Fruit fly (Drosophila melanogaster) whole organism, embryonic: ENCODE results near the gene CG44362.

Experiments used
- B-H2 ChIP-seq: fragments of 200-800 bp; sonication (Bioruptor generic); optimal IDR thresholded peaks from 2 replicates; lab custom pipeline; 2018; ENCODE audit warnings: missing biosample characterization, mild to moderate bottlenecking, missing genetic modification characterization
- Bteb2 ChIP-seq: fragments of 200-800 bp; sonication (Bioruptor generic); optimal IDR thresholded peaks from 2 replicates; lab custom pipeline; 2016; ENCODE audit warnings: missing biosample characterization, missing genetic modification characterization
- CG1603 ChIP-seq: fragments of 200-800 bp; sonication (Bioruptor generic); optimal IDR thresholded peaks from 2 replicates; lab custom pipeline; 2019; ENCODE audit warnings: missing biosample characterization, mild to moderate bottlenecking, missing genetic modification characterization, moderate library complexity
- CG1647 ChIP-seq: fragments of 200-800 bp; sonication (Bioruptor generic); optimal IDR thresholded peaks from 3 replicates; lab custom pipeline; 2016; ENCODE audit warnings: missing biosample characterization, missing genetic modification characterization
- CG1832 ChIP-seq: fragments of 200-800 bp; sonication (Bioruptor generic); optimal IDR thresholded peaks from 2 replicates; lab custom pipeline; 2017; ENCODE audit warnings: missing biosample characterization, mild to moderate bottlenecking, missing genetic modification characterization, inconsistent platforms
- CG2116 ChIP-seq: fragments of 200-800 bp; sonication (Bioruptor generic); optimal IDR thresholded peaks from 3 replicates; lab custom pipeline; 2018; ENCODE audit warnings: missing biosample characterization, mild to moderate bottlenecking, missing genetic modification characterization
- CG3163 ChIP-seq: fragments of 200-800 bp; sonication (Bioruptor generic); optimal IDR thresholded peaks from 3 replicates; lab custom pipeline; 2016; ENCODE audit warnings: missing biosample characterization, missing genetic modification characterization
- CG3838 ChIP-seq: fragments of 200-800 bp; sonication (Bioruptor generic); optimal IDR thresholded peaks from 3 replicates; lab custom pipeline; 2016; ENCODE audit warnings: missing biosample characterization, missing genetic modification characterization
- CG4282 ChIP-seq: fragments of 200-800 bp; sonication (Bioruptor generic); optimal IDR thresholded peaks from 2 replicates; lab custom pipeline; 2016; ENCODE audit warnings: missing biosample characterization, missing genetic modification characterization
- CG6813 ChIP-seq: fragments of 200-800 bp; sonication (Bioruptor generic); optimal IDR thresholded peaks from 2 replicates; lab custom pipeline; 2017; ENCODE audit warnings: missing biosample characterization, missing genetic modification characterization, mild to moderate bottlenecking, moderate library complexity, missing genetic modification reagents
- CoRest ChIP-seq: fragments of 200-800 bp; sonication (Bioruptor generic); optimal IDR thresholded peaks from 3 replicates; lab custom pipeline; 2018; ENCODE audit warnings: missing biosample characterization, mild to moderate bottlenecking, missing genetic modification characterization, moderate library complexity
- Dad ChIP-seq: fragments of 200-800 bp; sonication (Bioruptor generic); optimal IDR thresholded peaks from 3 replicates; lab custom pipeline; 2016; ENCODE audit warnings: missing biosample characterization, missing genetic modification characterization
- Dp ChIP-seq: fragments of 200-800 bp; sonication (Bioruptor generic); optimal IDR thresholded peaks from 2 replicates; lab custom pipeline; 2018; ENCODE audit warnings: missing biosample characterization, mild to moderate bottlenecking, missing genetic modification characterization, moderate library complexity
- ERR ChIP-seq: fragments of 200-800 bp; sonication (Bioruptor generic); optimal IDR thresholded peaks from 2 replicates; lab custom pipeline; 2016; ENCODE audit warnings: missing biosample characterization, missing genetic modification characterization
- Eip74EF ChIP-seq, 2 experiments: fragments of 200-800 bp in 1 of 2; fragments of >200 bp in 1 of 2; sonication (Bioruptor generic) in 1 of 2; optimal IDR thresholded peaks; 2 replicates each; lab custom pipeline; 2017 to 2019; ENCODE audit warnings: missing biosample characterization in 2 of 2, missing genetic modification characterization in 2 of 2, mild to moderate bottlenecking in 1 of 2, moderate library complexity in 1 of 2
- Ets65A ChIP-seq: fragments of 200-800 bp; sonication (Bioruptor generic); peaks from one replicate; lab custom pipeline; 2016; ENCODE audit warnings: missing biosample characterization, missing genetic modification characterization
- Gug ChIP-seq: fragments of 200-800 bp; sonication (Bioruptor generic); IDR thresholded peaks from 4 replicates; pipeline ENCODE4 v1.3.6; 2022; ENCODE audit warnings: missing biosample characterization, missing genetic modification characterization
- H15 ChIP-seq: fragments of 200-800 bp; sonication (Bioruptor generic); IDR thresholded peaks from 3 replicates; pipeline ENCODE4 v1.3.6; 2022; ENCODE audit warnings: missing biosample characterization, missing genetic modification characterization
- H2.0 ChIP-seq: fragments of 200-800 bp; sonication (Bioruptor generic); IDR thresholded peaks from 2 replicates; pipeline ENCODE4 v1.3.6; 2022; ENCODE audit warnings: missing biosample characterization, missing genetic modification characterization
- HLH3B ChIP-seq: fragments of 200-800 bp; sonication (Bioruptor generic); IDR thresholded peaks from 2 replicates; pipeline ENCODE4 v1.3.6; 2022; ENCODE audit warnings: missing biosample characterization, missing genetic modification characterization
- Hr3 ChIP-seq: fragments of 200-800 bp; sonication (Bioruptor generic); optimal IDR thresholded peaks from 3 replicates; lab custom pipeline; 2016; ENCODE audit warnings: missing biosample characterization, missing genetic modification characterization
- MBD-R2 ChIP-seq: fragments of 200-800 bp; sonication (Bioruptor generic); IDR thresholded peaks from 2 replicates; pipeline ENCODE4 v1.3.6; 2022; ENCODE audit warnings: missing biosample characterization, missing genetic modification characterization
- NC2α ChIP-seq: fragments of 200-800 bp; sonication (Bioruptor generic); optimal IDR thresholded peaks from 2 replicates; lab custom pipeline; 2016; ENCODE audit warnings: missing biosample characterization, missing genetic modification characterization
- NK7.1 ChIP-seq: fragments of 200-800 bp; sonication (Bioruptor generic); optimal IDR thresholded peaks from 3 replicates; lab custom pipeline; 2016; ENCODE audit warnings: missing biosample characterization, missing genetic modification characterization
- Oli ChIP-seq: fragments of 200-800 bp; sonication (Bioruptor generic); optimal IDR thresholded peaks from 2 replicates; lab custom pipeline; 2018; ENCODE audit warnings: missing biosample characterization, mild to moderate bottlenecking, missing genetic modification characterization, moderate library complexity
- Scr ChIP-seq: fragments of 200-800 bp; sonication (Bioruptor generic); IDR thresholded peaks from 2 replicates; pipeline ENCODE4 v1.3.6; 2022; ENCODE audit warnings: missing biosample characterization, missing genetic modification characterization; ENCODE audit not compliant: partially characterized antibody
- Side ChIP-seq: fragments of 200-800 bp; sonication (Bioruptor generic); optimal IDR thresholded peaks from 2 replicates; lab custom pipeline; 2016; ENCODE audit warnings: missing biosample characterization, missing genetic modification characterization
- Sox102F ChIP-seq: fragments of 200-800 bp; sonication (Bioruptor generic); optimal IDR thresholded peaks from 2 replicates; lab custom pipeline; 2018; ENCODE audit warnings: missing biosample characterization, mild to moderate bottlenecking, missing genetic modification characterization, moderate library complexity
- Tbp ChIP-seq: fragments of >200 bp; optimal IDR thresholded peaks from 2 replicates; lab custom pipeline; 2018; ENCODE audit warnings: missing biosample characterization, missing genetic modification characterization
- Xrp1 ChIP-seq: fragments of 200-800 bp; sonication (Bioruptor generic); IDR thresholded peaks from 2 replicates; pipeline ENCODE4 v1.3.6; 2022; ENCODE audit warnings: missing biosample characterization, missing genetic modification characterization
- ash1 ChIP-seq: fragments of 200-800 bp; sonication (Bioruptor generic); optimal IDR thresholded peaks from 2 replicates; lab custom pipeline; 2018; ENCODE audit warnings: missing biosample characterization, mild to moderate bottlenecking, missing genetic modification characterization
- bigmax ChIP-seq: fragments of 200-800 bp; sonication (Bioruptor generic); optimal IDR thresholded peaks from 2 replicates; lab custom pipeline; 2018; ENCODE audit warnings: missing biosample characterization, mild to moderate bottlenecking, missing genetic modification characterization
- btn ChIP-seq: fragments of 200-800 bp; sonication (Bioruptor generic); optimal IDR thresholded peaks from 2 replicates; lab custom pipeline; 2016; ENCODE audit warnings: missing biosample characterization, missing genetic modification characterization
- cg ChIP-seq: fragments of 200-800 bp; sonication (Bioruptor generic); optimal IDR thresholded peaks from 3 replicates; lab custom pipeline; 2019; ENCODE audit warnings: missing biosample characterization, mild to moderate bottlenecking, missing genetic modification characterization, moderate library complexity
- cwo ChIP-seq: fragments of 200-800 bp; sonication (Bioruptor generic); optimal IDR thresholded peaks from 3 replicates; lab custom pipeline; 2017; ENCODE audit warnings: missing biosample characterization, missing genetic modification characterization, mild to moderate bottlenecking, moderate library complexity, missing genetic modification reagents
- disco-r ChIP-seq: fragments of 200-800 bp; sonication (Bioruptor generic); optimal IDR thresholded peaks from 2 replicates; lab custom pipeline; 2016; ENCODE audit warnings: missing biosample characterization, missing genetic modification characterization
- esg ChIP-seq: fragments of 200-800 bp; sonication (Bioruptor generic); conservative IDR thresholded peaks from 2 replicates; pipeline ENCODE4 v1.3.6; 2022; ENCODE audit warnings: missing biosample characterization, missing genetic modification characterization
- exex ChIP-seq: fragments of 200-800 bp; sonication (Bioruptor generic); optimal IDR thresholded peaks from 4 replicates; lab custom pipeline; 2018; ENCODE audit warnings: missing biosample characterization, mild to moderate bottlenecking, missing genetic modification characterization, moderate library complexity
- kay ChIP-seq: fragments of 200-800 bp; sonication (Bioruptor generic); optimal IDR thresholded peaks from 2 replicates; lab custom pipeline; 2016; ENCODE audit warnings: missing biosample characterization, missing genetic modification characterization
- ken ChIP-seq: fragments of 200-800 bp; sonication (Bioruptor generic); IDR thresholded peaks from 3 replicates; pipeline ENCODE4 v1.3.6; 2022; ENCODE audit warnings: missing biosample characterization, missing genetic modification characterization
- lilli ChIP-seq: fragments of 200-800 bp; sonication (Bioruptor generic); optimal IDR thresholded peaks from 3 replicates; lab custom pipeline; 2016; ENCODE audit warnings: missing biosample characterization, missing genetic modification characterization
- p53 ChIP-seq: fragments of 200-800 bp; sonication (Bioruptor generic); optimal IDR thresholded peaks from 2 replicates; lab custom pipeline; 2016; ENCODE audit warnings: missing biosample characterization, missing genetic modification characterization
- run ChIP-seq: fragments of 200-800 bp; sonication (Bioruptor generic); optimal IDR thresholded peaks from 3 replicates; lab custom pipeline; 2018; ENCODE audit warnings: missing biosample characterization, mild to moderate bottlenecking, missing genetic modification characterization
- salm ChIP-seq: fragments of 200-800 bp; sonication (Bioruptor generic); optimal IDR thresholded peaks from 2 replicates; lab custom pipeline; 2018; ENCODE audit warnings: missing biosample characterization, mild to moderate bottlenecking, missing genetic modification characterization
- sisA ChIP-seq: fragments of 200-800 bp; sonication (Bioruptor generic); IDR thresholded peaks from 2 replicates; pipeline ENCODE4 v1.3.6; 2022; ENCODE audit warnings: missing biosample characterization, missing genetic modification characterization
- slbo ChIP-seq: fragments of 200-800 bp; sonication (Bioruptor generic); IDR thresholded peaks from 2 replicates; pipeline ENCODE4 v1.3.6; 2022; ENCODE audit warnings: missing biosample characterization, missing genetic modification characterization
- stc ChIP-seq: fragments of 200-800 bp; sonication (Bioruptor generic); IDR thresholded peaks from 2 replicates; pipeline ENCODE4 v1.3.6; 2022; ENCODE audit warnings: missing biosample characterization, missing genetic modification characterization
- tap ChIP-seq: fragments of 200-800 bp; optimal IDR thresholded peaks from 3 replicates; lab custom pipeline; 2019; ENCODE audit warnings: missing biosample characterization, mild to moderate bottlenecking, missing genetic modification characterization, moderate library complexity
- tna ChIP-seq: fragments of 200-800 bp; sonication (Bioruptor generic); IDR thresholded peaks from 2 replicates; pipeline ENCODE4 v1.3.6; 2022; ENCODE audit warnings: missing biosample characterization, missing genetic modification characterization; ENCODE audit not compliant: partially characterized antibody
- unpg ChIP-seq: fragments of 200-800 bp; sonication (Bioruptor generic); optimal IDR thresholded peaks from 3 replicates; lab custom pipeline; 2018; ENCODE audit warnings: missing biosample characterization, mild to moderate bottlenecking, missing genetic modification characterization, moderate library complexity
- zfh1 ChIP-seq: fragments of 200-800 bp; sonication (Bioruptor generic); IDR thresholded peaks from 3 replicates; pipeline ENCODE4 v1.3.6; 2022; ENCODE audit warnings: missing biosample characterization, missing genetic modification characterization

CG44362 gene

DNA sequence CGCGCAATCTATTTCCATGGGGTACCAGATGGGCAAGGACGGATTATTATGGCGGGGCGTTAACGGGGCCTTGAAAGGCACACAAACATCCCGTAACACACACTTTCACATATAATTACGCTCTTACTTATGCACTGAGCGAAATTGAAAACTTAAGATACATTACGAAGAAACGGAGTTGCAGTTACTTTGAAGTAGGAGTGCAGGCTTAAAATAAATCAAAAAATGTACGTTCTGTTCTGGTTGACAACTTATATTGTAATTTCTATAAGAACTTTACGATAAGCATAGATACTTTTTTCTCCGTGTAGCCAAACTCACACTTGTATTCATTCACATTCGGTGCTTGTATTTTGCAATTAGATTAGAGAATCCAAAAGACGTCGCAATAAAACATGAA, 44.3 kb upstream of the CG44362 start (continued):
- TF ChIP-seq CG3838 (GFP tag; lab: Kevin White, UChicago) = peak; percentile 69
- TF ChIP-seq bigmax (GFP tag; lab: Kevin White, UChicago) = no peak
- peak; percentile 78; the same call in 1 of the 2 replicates for TF ChIP-seq MBD-R2 (GFP tag; lab: Robert Waterston, UW)
- TF ChIP-seq ERR (GFP tag; lab: Kevin White, UChicago) = peak; percentile 88
- peak; percentile 69 for TF ChIP-seq kay
- TF ChIP-seq Gug = peak; percentile 80; the same call in 2 of the 4 replicates
- no peak for TF ChIP-seq Tbp
- TF ChIP-seq unpg (GFP tag; lab: Kevin White, UChicago) = peak; percentile 88
- no peak for TF ChIP-seq ash1 (GFP tag; lab: Kevin White, UChicago)
- peak; percentile 35 for TF ChIP-seq btn (GFP tag; lab: Kevin White, UChicago)
- TF ChIP-seq cg = peak; percentile 43
- TF ChIP-seq CG6813 (GFP tag; lab: Kevin White, UChicago) = peak; percentile 68
- TF ChIP-seq CG1647 (GFP tag; lab: Kevin White, UChicago) = peak; percentile 87
- TF ChIP-seq disco-r = peak; percentile 84
- peak; percentile 80 for TF ChIP-seq Dad (GFP tag; lab: Kevin White, UChicago)
- peak; percentile 97 for TF ChIP-seq Ets65A (GFP tag; lab: Kevin White, UChicago)
- peak; percentile 79 for TF ChIP-seq H2.0 (GFP tag; lab: Robert Waterston, UW)
- TF ChIP-seq CG1603 (tag; lab: Kevin White, UChicago) = peak; percentile 79
- peak; percentile 34 for TF ChIP-seq run (tag; lab: Kevin White, UChicago)
- TF ChIP-seq sisA = peak; percentile 73
- TF ChIP-seq Eip74EF (GFP tag; optimal IDR thresholded peaks at IDR 0.05; lab: Kevin White, UChicago) = no peak
- peak; percentile 2 for TF ChIP-seq B-H2 (GFP tag; lab: Kevin White, UChicago)
- peak; percentile 77 for TF ChIP-seq NK7.1 (GFP tag; lab: Kevin White, UChicago)
- TF ChIP-seq Xrp1 (GFP tag; lab: Robert Waterston, UW) = peak; percentile 76
- peak; percentile 75 for TF ChIP-seq HLH3B (GFP tag; lab: Robert Waterston, UW)
- peak; percentile 49 for TF ChIP-seq salm
- TF ChIP-seq NC2α (GFP tag; lab: Kevin White, UChicago) = peak; percentile 75
- TF ChIP-seq Bteb2 (GFP tag; lab: Kevin White, UChicago) = peak; percentile 88
- peak; percentile 22 for TF ChIP-seq CG2116 (GFP tag; lab: Kevin White, UChicago)
- peak; percentile 70; the same call in 2 of the 3 replicates for TF ChIP-seq ken (GFP tag; lab: Robert Waterston, UW)
- TF ChIP-seq zfh1 (GFP tag; lab: Robert Waterston, UW) = peak; percentile 85
- no peak for TF ChIP-seq CG1832
- peak; percentile 76 for TF ChIP-seq Sox102F (GFP tag; lab: Kevin White, UChicago)
- TF ChIP-seq Side = peak; percentile 85
- no peak for TF ChIP-seq Dp (GFP tag; lab: Kevin White, UChicago)
- TF ChIP-seq tna (GFP tag; lab: Robert Waterston, UW) = no peak
- peak; percentile 79 for TF ChIP-seq Hr3 (GFP tag; lab: Kevin White, UChicago)
- peak; percentile 49; the same call in 1 of the 3 replicates for TF ChIP-seq H15 (GFP tag; lab: Robert Waterston, UW)
- peak; percentile 55 for TF ChIP-seq CG3163
- TF ChIP-seq slbo (GFP tag; lab: Robert Waterston, UW) = peak; percentile 95
- TF ChIP-seq lilli (GFP tag; lab: Kevin White, UChicago) = peak; percentile 96
- peak; percentile 79 for TF ChIP-seq CG4282
- TF ChIP-seq exex (tag; lab: Kevin White, UChicago) = no peak
- peak; percentile 79 for TF ChIP-seq Oli (tag; lab: Kevin White, UChicago)
- TF ChIP-seq p53 (GFP tag; lab: Kevin White, UChicago) = peak; percentile 43
- TF ChIP-seq Scr = no peak
- TF ChIP-seq tap = peak; percentile 64
- TF ChIP-seq esg (GFP tag; lab: Robert Waterston, UW) = peak; percentile 72
- TF ChIP-seq CoRest = peak; percentile 87
- peak; percentile 64 for TF ChIP-seq stc (GFP tag; lab: Robert Waterston, UW)
- peak; percentile 88 for TF ChIP-seq cwo (GFP tag; lab: Kevin White, UChicago)
